Worm (Caenorhabditis elegans) whole organism, L4 larva: Measurements from ENCODE around the gene nhr-5.

ENCODE experiments used
- F49E8.2 ChIP-seq: sonication (generic microtip); optimal IDR thresholded peaks from 2 replicates; lab custom pipeline; 2016; ENCODE audit warnings: missing compliant biosample characterization, mild to moderate bottlenecking, missing genetic modification characterization, borderline replicate concordance
- Y105C5A.15 ChIP-seq: fragments of 200-800 bp; sonication (Bioruptor generic); IDR thresholded peaks from 2 replicates; pipeline ENCODE4 v1.3.6; 2022; ENCODE audit warnings: missing genetic modification characterization, missing compliant biosample characterization
- aha-1 ChIP-seq: fragments of 150-350 bp; peaks from one replicate; lab custom pipeline; 2014; ENCODE audit warnings: missing biosample characterization, missing genetic modification characterization
- aly-2 ChIP-seq: sonication (generic microtip); optimal IDR thresholded peaks from 2 replicates; lab custom pipeline; 2018; ENCODE audit warnings: missing biosample characterization, missing genetic modification characterization
- arid-1 ChIP-seq: fragments of 200-800 bp; sonication (Bioruptor generic); conservative IDR thresholded peaks from 2 replicates; pipeline ENCODE4 v1.3.6; 2022; ENCODE audit warnings: missing genetic modification reagents, missing genetic modification characterization, missing compliant biosample characterization
- ceh-82 ChIP-seq: sonication (generic microtip); optimal IDR thresholded peaks from 2 replicates; lab custom pipeline; 2017; ENCODE audit warnings: missing biosample characterization, missing genetic modification characterization
- ces-1 ChIP-seq: fragments of 150-350 bp; sonication (generic microtip); optimal IDR thresholded peaks from 4 replicates; lab custom pipeline; 2014; ENCODE audit warnings: missing biosample characterization, missing genetic modification reagents, missing genetic modification characterization
- cey-2 ChIP-seq: sonication (generic microtip); optimal IDR thresholded peaks from 3 replicates; lab custom pipeline; 2017; ENCODE audit warnings: missing genetic modification characterization, mild to moderate bottlenecking, missing compliant biosample characterization, antibody characterized with exemption, borderline replicate concordance; ENCODE audit not compliant: insufficient read depth
- ctbp-1 ChIP-seq: fragments of 200-800 bp; sonication (Bioruptor generic); IDR thresholded peaks from 2 replicates; pipeline ENCODE4 v1.3.6; 2022; ENCODE audit warnings: missing genetic modification reagents, missing genetic modification characterization, missing compliant biosample characterization
- daf-19 ChIP-seq: fragments of 200-800 bp; sonication (Bioruptor generic); conservative IDR thresholded peaks from 2 replicates; pipeline ENCODE4 v1.3.6; 2022; ENCODE audit warnings: missing genetic modification characterization, missing compliant biosample characterization
- dmd-8 ChIP-seq: fragments of 200-800 bp; sonication (Bioruptor generic); IDR thresholded peaks from 2 replicates; pipeline ENCODE4 v1.3.6; 2022; ENCODE audit warnings: missing genetic modification characterization, missing compliant biosample characterization
- dpl-1 ChIP-seq: fragments of 150-350 bp; optimal IDR thresholded peaks from 2 replicates; lab custom pipeline; 2014; ENCODE audit warnings: missing biosample characterization, missing genetic modification reagents, missing genetic modification characterization
- gei-8 ChIP-seq: fragments of 200-800 bp; sonication (Bioruptor generic); optimal IDR thresholded peaks from 2 replicates; lab custom pipeline; 2018; ENCODE audit warnings: mild to moderate bottlenecking, missing genetic modification characterization, missing compliant biosample characterization
- hlh-11 ChIP-seq: fragments of 200-800 bp; sonication (Bioruptor generic); optimal IDR thresholded peaks from 2 replicates; lab custom pipeline; 2018; ENCODE audit warnings: mild to moderate bottlenecking, missing genetic modification characterization, missing compliant biosample characterization
- lin-1 ChIP-seq: fragments of 200-800 bp; sonication (Bioruptor generic); IDR thresholded peaks from 2 replicates; pipeline ENCODE4 v1.3.6; 2022; ENCODE audit warnings: missing genetic modification reagents, missing genetic modification characterization, missing compliant biosample characterization
- lin-38 ChIP-seq: fragments of 200-800 bp; sonication (Bioruptor generic); IDR thresholded peaks from 2 replicates; pipeline ENCODE4 v1.3.6; 2022; ENCODE audit warnings: missing genetic modification reagents, missing genetic modification characterization, missing compliant biosample characterization
- lin-39 ChIP-seq: fragments of 150-350 bp; optimal IDR thresholded peaks from 2 replicates; lab custom pipeline; 2014; ENCODE audit warnings: missing biosample characterization, missing genetic modification reagents, missing genetic modification characterization
- lsy-2 ChIP-seq, 2 experiments: fragments of 150-350 bp in 1 of 2; sonication (generic microtip) in 1 of 2; optimal IDR thresholded peaks; 2 replicates each; lab custom pipeline; 2014 to 2017; ENCODE audit warnings: missing biosample characterization in 2 of 2, missing genetic modification characterization in 2 of 2
- mdt-29 ChIP-seq: fragments of 200-800 bp; sonication (Bioruptor generic); IDR thresholded peaks from 2 replicates; pipeline ENCODE4 v1.3.6; 2022; ENCODE audit warnings: missing genetic modification reagents, missing genetic modification characterization, missing compliant biosample characterization
- mep-1 ChIP-seq: fragments of 150-350 bp; sonication (generic microtip); optimal IDR thresholded peaks from 3 replicates; lab custom pipeline; 2014; ENCODE audit warnings: missing biosample characterization, missing genetic modification characterization
- nhr-102 ChIP-seq: sonication (generic microtip); optimal IDR thresholded peaks from 2 replicates; lab custom pipeline; 2016; ENCODE audit warnings: mild to moderate bottlenecking, missing genetic modification characterization, moderate library complexity, missing compliant biosample characterization
- nhr-111 ChIP-seq: fragments of 200-800 bp; sonication (Bioruptor generic); optimal IDR thresholded peaks from 2 replicates; lab custom pipeline; 2018; ENCODE audit warnings: mild to moderate bottlenecking, missing genetic modification characterization, missing compliant biosample characterization
- nhr-41 ChIP-seq: fragments of 200-800 bp; sonication (Bioruptor generic); IDR thresholded peaks from 2 replicates; pipeline ENCODE4 v1.3.6; 2022; ENCODE audit warnings: missing genetic modification reagents, missing genetic modification characterization, missing compliant biosample characterization
- nhr-77 ChIP-seq: fragments of 150-350 bp; optimal IDR thresholded peaks from 2 replicates; lab custom pipeline; 2014; ENCODE audit warnings: missing biosample characterization, missing genetic modification characterization
- pqm-1 ChIP-seq: sonication (generic microtip); optimal IDR thresholded peaks from 2 replicates; lab custom pipeline; 2017; ENCODE audit warnings: missing biosample characterization, missing genetic modification characterization
- rbr-2 ChIP-seq: sonication (generic microtip); optimal IDR thresholded peaks from 2 replicates; lab custom pipeline; 2016; ENCODE audit warnings: missing genotype, missing genetic modification characterization, missing compliant biosample characterization
- saeg-2 ChIP-seq: fragments of 200-800 bp; sonication (Bioruptor generic); IDR thresholded peaks from 2 replicates; pipeline ENCODE4 v1.3.6; 2022; ENCODE audit warnings: missing genetic modification reagents, missing genetic modification characterization, missing compliant biosample characterization
- set-16 ChIP-seq: fragments of 200-800 bp; sonication (Bioruptor generic); IDR thresholded peaks from 2 replicates; pipeline ENCODE4 v1.3.6; 2022; ENCODE audit warnings: missing genetic modification reagents, missing genetic modification characterization, missing compliant biosample characterization
- snpc-1.2 ChIP-seq: fragments of 200-800 bp; sonication (Bioruptor generic); IDR thresholded peaks from 2 replicates; pipeline ENCODE4 v1.3.6; 2022; ENCODE audit warnings: missing genetic modification reagents, missing genetic modification characterization, missing compliant biosample characterization
- snpc-4 ChIP-seq: fragments of 150-350 bp; optimal IDR thresholded peaks from 2 replicates; lab custom pipeline; 2014; ENCODE audit warnings: missing biosample characterization, missing genetic modification characterization
- tag-97 ChIP-seq: fragments of 200-800 bp; sonication (Bioruptor generic); IDR thresholded peaks from 2 replicates; pipeline ENCODE4 v1.3.6; 2022; ENCODE audit warnings: missing genetic modification characterization, missing compliant biosample characterization
- unc-39 ChIP-seq: sonication (generic microtip); optimal IDR thresholded peaks from 2 replicates; lab custom pipeline; 2017; ENCODE audit warnings: missing biosample characterization, missing genetic modification characterization
- zag-1 ChIP-seq: fragments of 150-350 bp; optimal IDR thresholded peaks from 2 replicates; lab custom pipeline; 2014; ENCODE audit warnings: missing biosample characterization, missing genetic modification characterization
- zfp-2 ChIP-seq: sonication (generic microtip); optimal IDR thresholded peaks from 2 replicates; lab custom pipeline; 2016; ENCODE audit warnings: mild to moderate bottlenecking, missing genetic modification characterization, missing compliant biosample characterization
- zfp-3 ChIP-seq: fragments of 200-800 bp; sonication (Bioruptor generic); conservative IDR thresholded peaks from 2 replicates; pipeline ENCODE4 v1.3.6; 2022; ENCODE audit warnings: missing genetic modification reagents, missing genetic modification characterization, missing compliant biosample characterization
- ztf-11 ChIP-seq: fragments of 150-350 bp; optimal IDR thresholded peaks from 2 replicates; lab custom pipeline; 2014; ENCODE audit warnings: missing biosample characterization, missing genetic modification characterization
- ztf-7 ChIP-seq: fragments of 150-350 bp; optimal IDR thresholded peaks from 2 replicates; lab custom pipeline; 2014; ENCODE audit warnings: missing biosample characterization, missing genetic modification characterization

nhr-5 gene

ce11 chrIV:15402565-15402964 lies 2.5 kb downstream of the nhr-5 start:
- TF ChIP-seq set-16 (GFP tag; lab: Robert Waterston, UW), result 0 out of 2 replicates have a peak, but pooled peaks have one; percentile 49
- TF ChIP-seq zag-1 (tag; lab: Kevin White, UChicago), result no peak
- peak; percentile 80 for TF ChIP-seq snpc-1.2 (GFP tag; lab: Robert Waterston, UW)

- peak; percentile 96 for TF ChIP-seq snpc-1.2 (GFP tag; lab: Robert Waterston, UW)
- peak; percentile 46 for TF ChIP-seq mep-1
- no peak for TF ChIP-seq arid-1
- TF ChIP-seq, all 104 proteins: peak for 2
These were observed 33.7 kb downstream of the nhr-5 start for ce11 chrIV:15433805-15434204.

- TF ChIP-seq snpc-1.2 (GFP tag; lab: Robert Waterston, UW), result peak; percentile 79
These were observed 35.4 kb downstream of the nhr-5 start for ce11 chrIV:15435345-15435971.

ce11 chrIV:15441308-15441707 lies 41.2 kb downstream of the nhr-5 start, which contains the start of gene Y73F8A.22:
Gene Y73F8A.22, minus strand, starts transcription at chrIV:15441408.
- TF ChIP-seq dpl-1, result no peak
- no peak for TF ChIP-seq ztf-11
- TF ChIP-seq aly-2 (tag; lab: Kevin White, UChicago), result no peak
- TF ChIP-seq tag-97, result no peak
- no peak for TF ChIP-seq F49E8.2 (tag; lab: Kevin White, UChicago)
- TF ChIP-seq lin-39 (tag; lab: Kevin White, UChicago), result no peak
- no peak for TF ChIP-seq mep-1
- no peak for TF ChIP-seq nhr-41 (GFP tag; lab: Robert Waterston, UW)
- TF ChIP-seq lin-1 (GFP tag; lab: Robert Waterston, UW), result no peak
- no peak for TF ChIP-seq pqm-1
- TF ChIP-seq snpc-4 (tag; lab: Kevin White, UChicago), result no peak
- no peak for TF ChIP-seq dmd-8 (GFP tag; lab: Robert Waterston, UW)
- no peak for TF ChIP-seq lsy-2 (tag; optimal IDR thresholded peaks at IDR 0.05; lab: Kevin White, UChicago)
- no peak for TF ChIP-seq zfp-2 (tag; lab: Kevin White, UChicago)
- TF ChIP-seq rbr-2, result no peak
- no peak for TF ChIP-seq saeg-2 (GFP tag; lab: Robert Waterston, UW)
- TF ChIP-seq zfp-3, result no peak
- no peak for TF ChIP-seq ctbp-1

- TF ChIP-seq cey-2 (tag; lab: Kevin White, UChicago) (no peak), nhr-111 (GFP tag; lab: Kevin White, UChicago) (no peak), hlh-11 (tag; lab: Kevin White, UChicago) (no peak), mdt-29 (no peak), gei-8 (GFP tag; lab: Kevin White, UChicago) (no peak), unc-39 (tag; lab: Kevin White, UChicago) (no peak), ceh-82 (tag; lab: Kevin White, UChicago) (no peak), nhr-77 (tag; lab: Kevin White, UChicago) (no peak), aha-1 (tag; lab: Kevin White, UChicago) (no peak), Y105C5A.15 (GFP tag; lab: Robert Waterston, UW) (no peak), ztf-7 (no peak), lin-1 (GFP tag; lab: Robert Waterston, UW) (no peak), daf-19 (no peak), zfp-3 (no peak), lin-38 (GFP tag; lab: Robert Waterston, UW) (no peak), nhr-102 (tag; lab: Kevin White, UChicago) (no peak), ces-1 (GFP tag; lab: Kevin White, UChicago) (no peak)
These were observed 44.4 kb downstream of the nhr-5 start, which contains the start of gene Y73F8A.23 for ce11 chrIV:15444481-15444880. Gene Y73F8A.23, minus strand, starts transcription at chrIV:15444581.
